Worm (Caenorhabditis elegans): ENCODE measurements around the gene mec-12.

ce11 chrIII:3152848-3153247, 13.8 kb upstream of the mec-12 start, which contains the start of gene C44B11.6:
- TF ChIP-seq efl-1 (GFP tag; optimal IDR thresholded peaks at IDR 0.05) (no peak), F57C9.4 (tag; optimal IDR thresholded peaks at IDR 0.05) (no peak)

All from whole organism, young adult.